Worm (Caenorhabditis elegans): Measurements from ENCODE around the gene srz-9.
"Not testable (repeated sequence)": the region's sequence is repeated elsewhere in the genome, so short reads cannot be mapped to it uniquely, and the experiment has no call there.

The srz-9 gene

DNA sequence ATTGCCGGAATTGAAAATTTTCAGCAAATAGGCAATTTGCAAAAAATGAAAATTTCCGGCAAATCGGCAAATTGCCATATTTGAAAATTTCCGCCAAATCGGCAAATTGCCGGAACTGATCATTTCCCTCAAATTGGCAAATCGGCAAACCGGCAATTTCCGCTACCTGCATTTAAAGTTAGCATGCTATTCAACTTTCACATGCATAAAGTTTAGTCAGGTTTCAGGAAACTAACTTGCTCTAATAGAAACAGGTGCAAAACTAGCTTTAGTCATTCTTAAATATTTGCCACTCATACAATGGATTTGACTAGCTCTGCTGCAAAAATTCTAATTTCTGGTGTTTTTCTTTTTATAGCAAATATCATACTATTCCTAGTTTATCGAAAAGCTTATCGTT, at the start of gene srz-9:
srz-9 (plus strand) TSS at position 301 of the 400 bp plus-strand sequence.
- not testable (repeated sequence) for TF ChIP-seq ztf-11, ceh-28, elt-2 (tag; optimal IDR thresholded peaks at IDR 0.05)

DNA sequence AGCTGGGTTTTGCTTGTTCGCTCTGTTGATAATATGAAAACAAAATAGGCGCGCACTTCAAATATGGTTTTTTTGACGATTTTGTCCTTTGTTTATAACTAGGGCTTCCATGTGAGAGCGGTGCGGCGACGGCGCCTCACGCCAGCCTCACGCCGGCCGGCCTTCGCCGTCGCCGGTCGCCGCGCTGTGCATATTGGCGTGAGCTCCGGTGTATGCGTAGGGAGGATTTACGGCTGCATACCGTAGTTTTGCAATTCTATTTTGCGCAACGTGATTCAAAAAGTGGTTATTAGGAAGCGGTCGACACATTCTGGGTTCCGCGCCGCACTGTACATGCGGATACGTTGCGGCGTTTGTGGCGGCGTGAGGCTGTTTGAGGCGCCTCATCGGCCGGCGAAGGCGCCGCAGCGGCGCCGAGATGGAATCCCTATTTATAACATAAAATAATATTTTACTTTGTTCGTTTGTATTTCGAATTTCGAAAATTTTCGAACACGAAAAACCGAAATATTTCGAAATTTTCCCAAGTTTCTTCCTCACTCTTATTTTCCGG, 49.6 kb upstream of the srz-9 start:
- TF ChIP-seq fkh-10 (GFP tag; optimal IDR thresholded peaks at IDR 0.05), result no peak
- TF ChIP-seq egl-5 (tag; optimal IDR thresholded peaks at IDR 0.05), result no peak
- no peak for TF ChIP-seq ZK546.5 (tag; optimal IDR thresholded peaks at IDR 0.05)
- TF ChIP-seq ceh-16 (tag; optimal IDR thresholded peaks at IDR 0.05), result no peak
- no peak for TF ChIP-seq nhr-11 (tag; optimal IDR thresholded peaks at IDR 0.05)
- no peak for TF ChIP-seq nhr-12 (tag; optimal IDR thresholded peaks at IDR 0.05)
- TF ChIP-seq snpc-4 (tag; optimal IDR thresholded peaks at IDR 0.05), result no peak
- TF ChIP-seq mdl-1 (tag; optimal IDR thresholded peaks at IDR 0.05), result no peak
- no peak for TF ChIP-seq tbx-2 (tag; optimal IDR thresholded peaks at IDR 0.05)
- no peak for TF ChIP-seq nfya-1 (tag; optimal IDR thresholded peaks at IDR 0.05; ENCODE audit: insufficient read depth)
- TF ChIP-seq daf-12 (tag; optimal IDR thresholded peaks at IDR 0.05), result no peak
- TF ChIP-seq elt-3 (tag; optimal IDR thresholded peaks at IDR 0.05), result no peak
- no peak for TF ChIP-seq pha-4 (tag; optimal IDR thresholded peaks at IDR 0.05)
- TF ChIP-seq sea-2 (GFP tag; optimal IDR thresholded peaks at IDR 0.05), result no peak
- no peak for TF ChIP-seq zag-1 (tag; optimal IDR thresholded peaks at IDR 0.05)
- no peak for TF ChIP-seq R02D3.7 (tag; optimal IDR thresholded peaks at IDR 0.05)
- TF ChIP-seq lin-39 (tag; optimal IDR thresholded peaks at IDR 0.05), result no peak
- TF ChIP-seq nhr-76 (tag; optimal IDR thresholded peaks at IDR 0.05), result no peak

DNA sequence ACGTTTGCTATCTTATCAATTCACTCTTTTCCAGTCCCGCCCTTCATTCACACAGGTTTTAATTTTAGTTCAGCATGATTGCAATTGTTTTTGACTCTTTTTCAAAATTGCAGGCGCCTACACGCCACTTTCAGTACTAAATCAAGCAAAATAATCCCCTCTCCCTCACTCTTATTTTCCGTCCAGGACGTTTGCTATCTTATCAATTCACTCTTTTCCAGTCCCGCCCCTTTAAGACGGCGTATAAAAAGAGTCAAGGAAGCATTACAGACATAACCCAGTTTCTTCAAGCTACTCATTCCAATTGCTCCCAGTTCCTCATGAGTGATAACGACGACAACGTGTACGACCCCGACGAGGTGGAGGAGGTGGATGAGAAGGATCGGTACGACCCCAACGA, 49.1 kb upstream of the srz-9 start, which contains the start of gene Y119D3B.21:
Y119D3B.21 (plus strand) TSS at position 321 of the 400 bp plus-strand sequence.
- TF ChIP-seq ztf-11 (tag; optimal IDR thresholded peaks at IDR 0.05) (no peak), mml-1 (tag; optimal IDR thresholded peaks at IDR 0.05) (no peak), jun-1 (tag; optimal IDR thresholded peaks at IDR 0.05) (peak; percentile 63), nhr-237 (tag; optimal IDR thresholded peaks at IDR 0.05) (no peak), elt-2 (tag; optimal IDR thresholded peaks at IDR 0.05) (peak; percentile 96), ama-1 (optimal IDR thresholded peaks at IDR 0.05) (peak; percentile 62), pqm-1 (tag; optimal IDR thresholded peaks at IDR 0.05) (peak; percentile 91)

DNA sequence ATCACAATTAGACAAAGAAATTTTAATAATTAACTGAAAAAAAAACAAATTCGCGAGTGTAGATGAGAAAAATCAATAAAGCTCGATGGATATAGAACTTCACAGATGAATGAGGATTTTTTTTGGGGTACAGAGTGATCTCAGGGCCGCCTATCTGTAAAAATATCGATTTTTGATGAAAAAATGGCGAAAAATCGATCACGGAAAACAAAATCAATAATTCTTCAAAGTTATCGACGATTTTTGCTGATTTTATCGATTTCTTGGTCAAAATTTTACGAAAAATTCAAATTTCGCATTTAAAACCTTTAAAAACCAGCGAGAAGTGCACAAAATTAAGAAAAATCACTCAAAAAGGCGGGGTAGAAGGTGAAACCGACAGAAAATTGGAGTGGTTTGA, 47.7 kb upstream of the srz-9 start:
- TF ChIP-seq ceh-28 (tag; optimal IDR thresholded peaks at IDR 0.05), result peak; percentile 63
- TF ChIP-seq nhr-28 (tag; optimal IDR thresholded peaks at IDR 0.05), result no peak

DNA sequence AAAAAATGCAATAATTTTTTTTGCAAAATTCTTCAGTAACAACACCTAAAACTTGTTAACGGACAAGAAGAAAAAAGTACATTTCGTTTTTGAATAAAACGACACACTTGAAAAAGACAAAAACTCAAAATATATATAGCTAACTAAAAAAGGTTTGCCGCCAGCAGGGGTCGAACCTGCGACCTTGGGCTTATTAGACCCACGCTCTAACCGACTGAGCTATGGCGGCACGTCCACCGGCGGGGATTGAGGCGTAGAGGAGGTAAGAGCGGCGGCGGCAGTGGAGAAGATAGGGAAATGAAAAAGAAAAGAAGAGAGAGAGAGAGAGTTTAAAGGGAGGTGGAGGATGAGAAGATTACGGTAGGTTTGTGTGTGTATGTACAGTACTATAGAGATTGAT, 45.6 kb upstream of the srz-9 start:
- TF ChIP-seq pha-4 (tag; optimal IDR thresholded peaks at IDR 0.05) (peak; percentile 4), elt-2 (tag; optimal IDR thresholded peaks at IDR 0.05) (peak; percentile 13), lin-15B (tag; optimal IDR thresholded peaks at IDR 0.05) (peak; percentile 11), eor-1 (tag; optimal IDR thresholded peaks at IDR 0.05) (no peak), mdl-1 (tag; optimal IDR thresholded peaks at IDR 0.05) (no peak), nfya-1 (tag; optimal IDR thresholded peaks at IDR 0.05; ENCODE audit: insufficient read depth) (peak; percentile 27)

DNA sequence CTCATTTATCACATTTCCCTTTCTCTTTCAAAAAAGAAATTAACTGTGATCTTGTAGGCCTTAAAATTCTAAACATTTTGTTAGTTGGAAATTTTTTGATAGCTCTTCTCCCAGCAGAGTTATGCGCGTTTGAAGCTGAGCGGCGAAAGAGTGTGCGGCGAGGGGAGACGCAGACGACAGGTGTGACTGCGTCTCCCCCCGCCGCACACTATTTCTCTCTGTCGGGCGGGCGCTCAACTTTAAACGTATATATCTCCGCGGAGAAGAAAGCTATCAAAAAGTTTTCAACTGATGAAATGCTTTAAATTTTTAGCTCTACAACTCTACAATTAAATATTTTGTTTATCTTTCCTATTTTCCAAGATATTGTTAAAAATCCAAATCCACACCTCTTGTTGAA, 44.8 kb upstream of the srz-9 start:
- TF ChIP-seq skn-1 (tag; optimal IDR thresholded peaks at IDR 0.05) (no peak), nhr-43 (tag; optimal IDR thresholded peaks at IDR 0.05; ENCODE audit: poor library complexity, severe bottlenecking) (no peak), mml-1 (tag; optimal IDR thresholded peaks at IDR 0.05) (no peak), fkh-10 (GFP tag; optimal IDR thresholded peaks at IDR 0.05) (no peak), pha-4 (tag; optimal IDR thresholded peaks at IDR 0.05) (no peak), nhr-67 (tag; optimal IDR thresholded peaks at IDR 0.05) (no peak), pqm-1 (tag; optimal IDR thresholded peaks at IDR 0.05) (no peak), nhr-12 (tag; optimal IDR thresholded peaks at IDR 0.05) (no peak), lin-39 (tag; optimal IDR thresholded peaks at IDR 0.05) (no peak), jun-1 (tag; optimal IDR thresholded peaks at IDR 0.05) (no peak), ceh-82 (tag; optimal IDR thresholded peaks at IDR 0.05) (no peak), elt-3 (tag; optimal IDR thresholded peaks at IDR 0.05) (no peak), nhr-23 (tag; optimal IDR thresholded peaks at IDR 0.05) (no peak), lin-15B (tag; optimal IDR thresholded peaks at IDR 0.05) (no peak)
